Worm (Caenorhabditis elegans) whole organism, young adult: ENCODE results near the gene tiar-2.
"Not testable (repeated sequence)": the region's sequence is repeated elsewhere in the genome, so short reads cannot be mapped to it uniquely, and the experiment has no call there.

Source experiments
- B0019.2 ChIP-seq: fragments of 200-800 bp; sonication (Bioruptor generic); conservative IDR thresholded peaks from 2 replicates; pipeline ENCODE4 v1.3.6; 2022; ENCODE audit warnings: missing genetic modification reagents, missing genetic modification characterization, missing compliant biosample characterization
- B0336.3 ChIP-seq: fragments of 200-800 bp; sonication (Bioruptor generic); IDR thresholded peaks from 2 replicates; pipeline ENCODE4 v1.3.6; 2022; ENCODE audit warnings: missing genetic modification characterization, missing compliant biosample characterization
- F49E8.2 ChIP-seq: sonication (generic microtip); optimal IDR thresholded peaks from 3 replicates; lab custom pipeline; 2017; ENCODE audit warnings: missing genetic modification characterization, mild to moderate bottlenecking, missing compliant biosample characterization, antibody characterized with exemption, moderate library complexity; ENCODE audit not compliant: insufficient read depth
- Y53F4B.3 ChIP-seq: fragments of 200-800 bp; sonication (Bioruptor generic); IDR thresholded peaks from 2 replicates; pipeline ENCODE4 v1.3.6; 2022; ENCODE audit warnings: missing genetic modification reagents, missing genetic modification characterization, missing compliant biosample characterization
- aptf-2 ChIP-seq: fragments of 200-800 bp; sonication (Bioruptor generic); conservative IDR thresholded peaks from 2 replicates; pipeline ENCODE4 v1.3.6; 2022; ENCODE audit warnings: missing genetic modification reagents, missing genetic modification characterization, missing compliant biosample characterization
- attf-6 ChIP-seq: fragments of 200-800 bp; sonication (Bioruptor generic); IDR thresholded peaks from 2 replicates; pipeline ENCODE4 v1.3.6; 2022; ENCODE audit warnings: missing genetic modification reagents, missing genetic modification characterization, missing compliant biosample characterization
- bed-1 ChIP-seq: fragments of 200-800 bp; sonication (Bioruptor generic); IDR thresholded peaks from 2 replicates; pipeline ENCODE4 v1.3.6; 2022; ENCODE audit warnings: missing genetic modification reagents, missing genetic modification characterization, missing compliant biosample characterization
- cebp-1 ChIP-seq, 2 experiments: fragments of 200-800 bp in 1 of 2; sonication (Bioruptor generic) in 1 of 2; sonication (generic microtip) in 1 of 2; IDR thresholded peaks in 1 of 2; optimal IDR thresholded peaks in 1 of 2; 2 replicates each; pipeline versions ENCODE4 v1.3.6 to Lab custom; 2017 to 2022; ENCODE audit warnings: missing compliant biosample characterization in 2 of 2, missing genetic modification characterization in 2 of 2, mild to moderate bottlenecking in 1 of 2, missing genetic modification reagents in 1 of 2, moderate library complexity in 1 of 2
- cebp-2 ChIP-seq: fragments of 200-800 bp; sonication (Bioruptor generic); IDR thresholded peaks from 2 replicates; pipeline ENCODE4 v1.3.6; 2022; ENCODE audit warnings: missing genetic modification characterization, missing compliant biosample characterization
- ceh-27 ChIP-seq: fragments of 200-800 bp; sonication (Bioruptor generic); optimal IDR thresholded peaks from 2 replicates; lab custom pipeline; 2018; ENCODE audit warnings: mild to moderate bottlenecking, missing genetic modification characterization, moderate library complexity, missing compliant biosample characterization
- ceh-40 ChIP-seq: fragments of 200-800 bp; sonication (Bioruptor generic); IDR thresholded peaks from 2 replicates; pipeline ENCODE4 v1.3.6; 2022; ENCODE audit warnings: missing genetic modification characterization, missing compliant biosample characterization
- chd-7 ChIP-seq: sonication (generic microtip); optimal IDR thresholded peaks from 2 replicates; lab custom pipeline; 2016; ENCODE audit warnings: mild to moderate bottlenecking, missing genetic modification characterization, moderate library complexity, missing compliant biosample characterization
- egl-44 ChIP-seq: fragments of 200-800 bp; sonication (Bioruptor generic); IDR thresholded peaks from 2 replicates; pipeline ENCODE4 v1.3.6; 2022; ENCODE audit warnings: missing genetic modification reagents, missing genetic modification characterization, missing compliant biosample characterization
- ekl-4 ChIP-seq: fragments of 200-800 bp; sonication (Bioruptor generic); IDR thresholded peaks from 2 replicates; pipeline ENCODE4 v1.3.6; 2022; ENCODE audit warnings: missing genetic modification reagents, missing genetic modification characterization, missing compliant biosample characterization
- hmg-1.2 ChIP-seq: fragments of 200-800 bp; sonication (Bioruptor generic); IDR thresholded peaks from 2 replicates; pipeline ENCODE4 v1.3.6; 2022; ENCODE audit warnings: missing genetic modification reagents, missing genetic modification characterization, missing compliant biosample characterization
- lag-1 ChIP-seq: fragments of 200-800 bp; sonication (Bioruptor generic); IDR thresholded peaks from 2 replicates; pipeline ENCODE4 v1.3.6; 2022; ENCODE audit warnings: missing genetic modification reagents, missing genetic modification characterization, missing compliant biosample characterization
- lin-26 ChIP-seq: fragments of 200-800 bp; sonication (Bioruptor generic); IDR thresholded peaks from 2 replicates; pipeline ENCODE4 v1.3.6; 2022; ENCODE audit warnings: missing genetic modification reagents, missing genetic modification characterization, missing compliant biosample characterization
- lsl-1 ChIP-seq: fragments of 200-800 bp; sonication (Bioruptor generic); optimal IDR thresholded peaks from 2 replicates; lab custom pipeline; 2018; ENCODE audit warnings: mild to moderate bottlenecking, missing genetic modification characterization, moderate library complexity, missing compliant biosample characterization
- madf-3 ChIP-seq: fragments of 200-800 bp; sonication (Bioruptor generic); IDR thresholded peaks from 2 replicates; pipeline ENCODE4 v1.3.6; 2022; ENCODE audit warnings: missing genetic modification reagents, missing genetic modification characterization, missing compliant biosample characterization
- madf-6 ChIP-seq: fragments of 200-800 bp; sonication (Bioruptor generic); IDR thresholded peaks from 2 replicates; pipeline ENCODE4 v1.3.6; 2022; ENCODE audit warnings: missing genetic modification reagents, missing genetic modification characterization, missing compliant biosample characterization
- mcd-1 ChIP-seq: fragments of 200-800 bp; sonication (Bioruptor generic); IDR thresholded peaks from 2 replicates; pipeline ENCODE4 v1.3.6; 2022; ENCODE audit warnings: missing genetic modification reagents, missing genetic modification characterization, missing compliant biosample characterization
- mxl-1 ChIP-seq: sonication (generic microtip); optimal IDR thresholded peaks from 2 replicates; lab custom pipeline; 2016; ENCODE audit warnings: missing genetic modification characterization, missing compliant biosample characterization
- nhr-120 ChIP-seq: fragments of 200-800 bp; sonication (Bioruptor generic); IDR thresholded peaks from 2 replicates; pipeline ENCODE4 v1.3.6; 2022; ENCODE audit warnings: missing genetic modification characterization, missing compliant biosample characterization
- nhr-27 ChIP-seq: fragments of 200-800 bp; sonication (Bioruptor generic); optimal IDR thresholded peaks from 2 replicates; lab custom pipeline; 2018; ENCODE audit warnings: mild to moderate bottlenecking, missing genetic modification characterization, moderate library complexity, missing compliant biosample characterization
- pha-4 ChIP-seq: fragments of 150-350 bp; sonication (generic microtip); optimal IDR thresholded peaks from 2 replicates; lab custom pipeline; 2014; ENCODE audit warnings: missing biosample characterization, missing genetic modification reagents, missing genetic modification characterization
- rcor-1 ChIP-seq: fragments of 200-800 bp; sonication (Bioruptor generic); IDR thresholded peaks from 2 replicates; pipeline ENCODE4 v1.3.6; 2022; ENCODE audit warnings: missing genetic modification reagents, missing genetic modification characterization, missing compliant biosample characterization
- sdz-38 ChIP-seq: sonication (generic microtip); optimal IDR thresholded peaks from 2 replicates; lab custom pipeline; 2016; ENCODE audit warnings: missing genotype, missing genetic modification characterization, missing compliant biosample characterization
- snpc-3.4 ChIP-seq: sonication (generic microtip); optimal IDR thresholded peaks from 2 replicates; lab custom pipeline; 2017; ENCODE audit warnings: missing genetic modification characterization, mild to moderate bottlenecking, missing compliant biosample characterization, antibody characterized with exemption, moderate library complexity, missing genotype, missing genetic modification reagents
- snpc-4 ChIP-seq, 5 experiments: fragments of 150-350 bp in 1 of 5; sonication (generic microtip) in 4 of 5; optimal IDR thresholded peaks; 2 replicates each; lab custom pipeline; 2014 to 2018; ENCODE audit warnings: missing genetic modification characterization in 5 of 5, missing biosample characterization in 3 of 5, antibody characterized with exemption in 2 of 5, mild to moderate bottlenecking in 2 of 5, missing compliant biosample characterization in 2 of 5, missing genotype in 2 of 5, moderate library complexity in 2 of 5, missing genetic modification reagents in 1 of 5

tiar-2 gene

ce11 chrII:12749720-12750119 is 18.8 kb upstream of the tiar-2 start:
- TF ChIP-seq lin-26 (peak; percentile 64; the same call in 1 of the 2 replicates), bed-1 (GFP tag; lab: Robert Waterston, UW) (0 out of 2 replicates have a peak, but pooled peaks have one; percentile 75), rcor-1 (GFP tag; lab: Robert Waterston, UW) (peak; percentile 61; the same call in 1 of the 2 replicates), nhr-120 (0 out of 2 replicates have a peak, but pooled peaks have one; percentile 83)

- not testable (repeated sequence) for TF ChIP-seq lag-1 (GFP tag; lab: Robert Waterston, UW); madf-3; ceh-27 (GFP tag; lab: Kevin White, UChicago)
- TF ChIP-seq, all 124 proteins: peak for 0; not testable (repeated sequence) for 124
Observed at ce11 chrII:12753725-12754124, 14.8 kb upstream of the tiar-2 start, which contains the start of gene Y46G5A.39. Y46G5A.39 (minus strand) TSS chrII:12753825.

ce11 chrII:12756180-12756579 is 12.3 kb upstream of the tiar-2 start, which contains the start of the genes Y46G5A.7 and Y46G5A.8:
Y46G5A.7 (minus strand) TSS chrII:12756332.
Y46G5A.8 (plus strand) TSS chrII:12756338.
- TF ChIP-seq cebp-1 (GFP tag; IDR thresholded peaks at IDR 0.05; lab: Robert Waterston, UW) (no peak), cebp-1 (tag; optimal IDR thresholded peaks at IDR 0.05; lab: Kevin White, UChicago) (no peak), madf-3 (no peak)

- TF ChIP-seq lsl-1 (no peak), Y53F4B.3 (GFP tag; lab: Robert Waterston, UW) (no peak), sdz-38 (tag; lab: Kevin White, UChicago) (no peak), cebp-2 (GFP tag; lab: Robert Waterston, UW) (no peak), madf-6 (no peak), pha-4 (tag; lab: Kevin White, UChicago) (no peak), egl-44 (GFP tag; lab: Robert Waterston, UW) (no peak), ceh-40 (GFP tag; lab: Robert Waterston, UW) (no peak), aptf-2 (GFP tag; lab: Robert Waterston, UW) (no peak)
Observed at ce11 chrII:12760497-12760896, 8.0 kb upstream of the tiar-2 start, which contains the start of gene cnp-2. cnp-2 (plus strand) TSS chrII:12760797.

ce11 chrII:12764476-12764875 is 4.0 kb upstream of the tiar-2 start:
- TF ChIP-seq B0019.2 (GFP tag; lab: Robert Waterston, UW) (0 out of 2 replicates have a peak, but pooled peaks have one; percentile 18), mxl-1 (tag; lab: Kevin White, UChicago) (no peak)

ce11 chrII:12766443-12767188 is 1.9 kb upstream of the tiar-2 start:
- TF ChIP-seq F49E8.2 (tag; lab: Kevin White, UChicago) (peak; percentile 9), attf-6 (GFP tag; lab: Robert Waterston, UW) (0 out of 2 replicates have a peak, but pooled peaks have one; percentile 16), chd-7 (tag; lab: Kevin White, UChicago) (no peak), nhr-120 (no peak), B0336.3 (peak; percentile 59; the same call in 1 of the 2 replicates), madf-6 (peak; percentile 50), nhr-27 (tag; lab: Kevin White, UChicago) (peak; percentile 25), snpc-4 (GFP tag; optimal IDR thresholded peaks at IDR 0.05; lab: Kevin White, UChicago) (no peak), snpc-4 (tag; optimal IDR thresholded peaks at IDR 0.05; lab: Kevin White, UChicago) (no peak), lsl-1 (peak; percentile 14), mcd-1 (GFP tag; lab: Robert Waterston, UW) (peak; percentile 27; the same call in 1 of the 2 replicates), ekl-4 (peak; percentile 63), snpc-3.4 (tag; lab: Kevin White, UChicago) (peak; percentile 6), ceh-27 (GFP tag; lab: Kevin White, UChicago) (no peak), hmg-1.2 (0 out of 2 replicates have a peak, but pooled peaks have one; percentile 11)
